Fruit fly (Drosophila melanogaster) whole organism, embryonic: Measurements from ENCODE around the gene Dus1.

Experiments used
- Adf1 ChIP-seq: fragments of 200-800 bp; sonication (Bioruptor generic); IDR thresholded peaks from 2 replicates; pipeline ENCODE4 v1.3.6; 2022; ENCODE audit warnings: missing biosample characterization, missing genetic modification characterization
- B-H1 ChIP-seq: fragments of 200-800 bp; sonication (Bioruptor generic); IDR thresholded peaks from 3 replicates; pipeline ENCODE4 v1.3.6; 2022; ENCODE audit warnings: missing biosample characterization, missing genetic modification characterization
- CG10366 ChIP-seq: fragments of 200-800 bp; sonication (Bioruptor generic); IDR thresholded peaks from 2 replicates; pipeline ENCODE4 v1.3.6; 2022; ENCODE audit warnings: missing biosample characterization, missing genetic modification characterization
- CG11093 ChIP-seq: fragments of 200-800 bp; sonication (Bioruptor generic); IDR thresholded peaks from 3 replicates; pipeline ENCODE4 v1.3.6; 2022; ENCODE audit warnings: missing biosample characterization, missing genetic modification characterization
- CG11247 ChIP-seq: fragments of 200-800 bp; sonication (Bioruptor generic); IDR thresholded peaks from 2 replicates; pipeline ENCODE4 v1.3.6; 2022; ENCODE audit warnings: missing biosample characterization, missing genetic modification characterization
- CG11456 ChIP-seq: fragments of 200-800 bp; sonication (Bioruptor generic); IDR thresholded peaks from 3 replicates; pipeline ENCODE4 v1.3.6; 2022; ENCODE audit warnings: missing biosample characterization, missing genetic modification characterization
- CG11696 ChIP-seq: fragments of 200-800 bp; sonication (Bioruptor generic); IDR thresholded peaks from 2 replicates; pipeline ENCODE4 v1.3.6; 2022; ENCODE audit warnings: missing biosample characterization, missing genetic modification characterization
- CG13296 ChIP-seq: fragments of 200-800 bp; sonication (Bioruptor generic); optimal IDR thresholded peaks from 3 replicates; lab custom pipeline; 2018; ENCODE audit warnings: missing biosample characterization, mild to moderate bottlenecking, missing genetic modification characterization
- CG13624 ChIP-seq: fragments of 200-800 bp; sonication (Bioruptor generic); optimal IDR thresholded peaks from 2 replicates; lab custom pipeline; 2016; ENCODE audit warnings: missing biosample characterization, missing genetic modification characterization
- CG14050 ChIP-seq: fragments of 200-800 bp; sonication (Bioruptor generic); IDR thresholded peaks from 3 replicates; pipeline ENCODE4 v1.3.6; 2022; ENCODE audit warnings: missing biosample characterization, missing genetic modification characterization
- CG1647 ChIP-seq: fragments of 200-800 bp; sonication (Bioruptor generic); optimal IDR thresholded peaks from 3 replicates; lab custom pipeline; 2016; ENCODE audit warnings: missing biosample characterization, missing genetic modification characterization
- CG2116 ChIP-seq: fragments of 200-800 bp; sonication (Bioruptor generic); optimal IDR thresholded peaks from 3 replicates; lab custom pipeline; 2018; ENCODE audit warnings: missing biosample characterization, mild to moderate bottlenecking, missing genetic modification characterization
- CG2202 ChIP-seq: fragments of 200-800 bp; sonication (Bioruptor generic); optimal IDR thresholded peaks from 2 replicates; lab custom pipeline; 2018; ENCODE audit warnings: missing biosample characterization, mild to moderate bottlenecking, missing genetic modification characterization
- CG2875 ChIP-seq: fragments of 200-800 bp; sonication (Bioruptor generic); optimal IDR thresholded peaks from 2 replicates; lab custom pipeline; 2017; ENCODE audit warnings: missing biosample characterization, mild to moderate bottlenecking, missing genetic modification characterization, missing genetic modification reagents
- CG31365 ChIP-seq: fragments of 200-800 bp; sonication (Bioruptor generic); optimal IDR thresholded peaks from 2 replicates; lab custom pipeline; 2018; ENCODE audit warnings: missing biosample characterization, mild to moderate bottlenecking, missing genetic modification characterization
- CG33557 ChIP-seq: fragments of 200-800 bp; sonication (Bioruptor generic); optimal IDR thresholded peaks from 2 replicates; lab custom pipeline; 2019; ENCODE audit warnings: missing biosample characterization, mild to moderate bottlenecking, missing genetic modification characterization, moderate library complexity
- CG34224 ChIP-seq: fragments of 200-800 bp; sonication (Bioruptor generic); IDR thresholded peaks from 3 replicates; pipeline ENCODE4 v1.3.6; 2022; ENCODE audit warnings: missing biosample characterization, missing genetic modification characterization; ENCODE audit not compliant: partially characterized antibody
- CG4360 ChIP-seq: fragments of 200-800 bp; sonication (Bioruptor generic); IDR thresholded peaks from 2 replicates; pipeline ENCODE4 v1.3.6; 2022; ENCODE audit warnings: missing biosample characterization, missing genetic modification characterization
- CG6791 ChIP-seq: fragments of 200-800 bp; sonication (Bioruptor generic); IDR thresholded peaks from 3 replicates; pipeline ENCODE4 v1.3.6; 2022; ENCODE audit warnings: missing biosample characterization, missing genetic modification characterization; ENCODE audit not compliant: partially characterized antibody
- CG8388 ChIP-seq: fragments of 200-800 bp; sonication (Bioruptor generic); optimal IDR thresholded peaks from 2 replicates; lab custom pipeline; 2019; ENCODE audit warnings: missing biosample characterization, mild to moderate bottlenecking, missing genetic modification characterization, moderate library complexity
- H15 ChIP-seq: fragments of 200-800 bp; sonication (Bioruptor generic); IDR thresholded peaks from 3 replicates; pipeline ENCODE4 v1.3.6; 2022; ENCODE audit warnings: missing biosample characterization, missing genetic modification characterization
- Hsf ChIP-seq: fragments of 200-800 bp; sonication (Bioruptor generic); optimal IDR thresholded peaks from 3 replicates; lab custom pipeline; 2016; ENCODE audit warnings: missing biosample characterization, missing genetic modification characterization
- Poxn ChIP-seq: fragments of 200-800 bp; sonication (Bioruptor generic); IDR thresholded peaks from 2 replicates; pipeline ENCODE4 v1.3.6; 2022; ENCODE audit warnings: missing biosample characterization, missing genetic modification characterization
- Rfx ChIP-seq: fragments of 200-800 bp; sonication (Bioruptor generic); IDR thresholded peaks from 2 replicates; pipeline ENCODE4 v1.3.6; 2022; ENCODE audit warnings: missing biosample characterization, missing genetic modification characterization
- Stat92E ChIP-seq, 3 experiments: fragments of >200 bp in 2 of 3; fragments of 200-800 bp in 1 of 3; sonication (Bioruptor generic) in 1 of 3; optimal IDR thresholded peaks; 2 replicates each; lab custom pipeline; 2017 to 2019; ENCODE audit warnings: missing biosample characterization in 3 of 3, missing genetic modification characterization in 3 of 3, mild to moderate bottlenecking in 1 of 3, moderate library complexity in 1 of 3
- al ChIP-seq: fragments of 200-800 bp; sonication (Bioruptor generic); IDR thresholded peaks from 2 replicates; pipeline ENCODE4 v1.3.6; 2022; ENCODE audit warnings: missing biosample characterization, missing genetic modification characterization
- amos ChIP-seq: fragments of 200-800 bp; sonication (Bioruptor generic); IDR thresholded peaks from 2 replicates; pipeline ENCODE4 v1.3.6; 2022; ENCODE audit warnings: missing biosample characterization, missing genetic modification characterization; ENCODE audit not compliant: partially characterized antibody
- aop ChIP-seq: fragments of 200-800 bp; sonication (Bioruptor generic); IDR thresholded peaks from 2 replicates; pipeline ENCODE4 v1.3.6; 2022; ENCODE audit warnings: missing biosample characterization, missing genetic modification characterization
- ara ChIP-seq: fragments of 200-800 bp; sonication (Bioruptor generic); IDR thresholded peaks from 2 replicates; pipeline ENCODE4 v1.3.6; 2022; ENCODE audit warnings: missing biosample characterization, missing genetic modification characterization
- bsh ChIP-seq, 2 experiments: fragments of 200-800 bp; sonication (Bioruptor generic); optimal IDR thresholded peaks; 2 replicates each; lab custom pipeline; 2017 to 2018; ENCODE audit warnings: mild to moderate bottlenecking in 2 of 2, missing biosample characterization in 2 of 2, missing genetic modification characterization in 2 of 2, moderate library complexity in 1 of 2
- cg ChIP-seq: fragments of 200-800 bp; sonication (Bioruptor generic); optimal IDR thresholded peaks from 3 replicates; lab custom pipeline; 2019; ENCODE audit warnings: missing biosample characterization, mild to moderate bottlenecking, missing genetic modification characterization, moderate library complexity
- dati ChIP-seq: fragments of 200-800 bp; sonication (Bioruptor generic); IDR thresholded peaks from 2 replicates; pipeline ENCODE4 v1.3.6; 2022; ENCODE audit warnings: missing biosample characterization, missing genetic modification characterization
- ems ChIP-seq: fragments of 200-800 bp; sonication (Bioruptor generic); optimal IDR thresholded peaks from 3 replicates; lab custom pipeline; 2016; ENCODE audit warnings: missing biosample characterization, missing genetic modification characterization
- fru ChIP-seq: fragments of >200 bp; optimal IDR thresholded peaks from 2 replicates; lab custom pipeline; 2017
- ftz-f1 ChIP-seq: fragments of 200-800 bp; sonication (Bioruptor generic); optimal IDR thresholded peaks from 2 replicates; lab custom pipeline; 2016; ENCODE audit warnings: missing biosample characterization, missing genetic modification characterization
- gem ChIP-seq: fragments of 200-800 bp; sonication (Bioruptor generic); optimal IDR thresholded peaks from 2 replicates; lab custom pipeline; 2019; ENCODE audit warnings: missing biosample characterization, mild to moderate bottlenecking, missing genetic modification characterization, moderate library complexity
- ham ChIP-seq: fragments of 200-800 bp; sonication (Bioruptor generic); IDR thresholded peaks from 2 replicates; pipeline ENCODE4 v1.3.6; 2022; ENCODE audit warnings: missing biosample characterization, missing genetic modification characterization
- lab ChIP-seq: fragments of 200-800 bp; sonication (Bioruptor generic); optimal IDR thresholded peaks from 3 replicates; lab custom pipeline; 2017; ENCODE audit warnings: missing biosample characterization, missing genetic modification characterization, mild to moderate bottlenecking, moderate library complexity, missing genetic modification reagents
- lola ChIP-seq, 3 experiments: fragments of >200 bp in 2 of 3; fragments of 200-800 bp in 1 of 3; sonication (Bioruptor generic) in 1 of 3; optimal IDR thresholded peaks; 2 replicates each; lab custom pipeline; 2017 to 2019; ENCODE audit warnings: missing biosample characterization in 3 of 3, missing genetic modification characterization in 3 of 3, mild to moderate bottlenecking in 1 of 3, moderate library complexity in 1 of 3
- luna ChIP-seq: fragments of 200-800 bp; sonication (Bioruptor generic); optimal IDR thresholded peaks from 2 replicates; lab custom pipeline; 2016; ENCODE audit warnings: missing biosample characterization, missing genetic modification characterization
- nerfin-1 ChIP-seq: fragments of 200-800 bp; sonication (Bioruptor generic); optimal IDR thresholded peaks from 3 replicates; lab custom pipeline; 2019; ENCODE audit warnings: missing biosample characterization, mild to moderate bottlenecking, missing genetic modification characterization, moderate library complexity
- otp ChIP-seq: fragments of 200-800 bp; sonication (Bioruptor generic); IDR thresholded peaks from 3 replicates; pipeline ENCODE4, ENCODE4 v1.3.6; 2022; ENCODE audit warnings: missing biosample characterization, missing genetic modification characterization
- run ChIP-seq: fragments of 200-800 bp; sonication (Bioruptor generic); optimal IDR thresholded peaks from 3 replicates; lab custom pipeline; 2018; ENCODE audit warnings: missing biosample characterization, mild to moderate bottlenecking, missing genetic modification characterization
- sob ChIP-seq: fragments of 200-800 bp; sonication (Bioruptor generic); IDR thresholded peaks from 2 replicates; pipeline ENCODE4 v1.3.6; 2022; ENCODE audit warnings: missing biosample characterization, missing genetic modification characterization
- ssp ChIP-seq: fragments of 200-800 bp; sonication (Bioruptor generic); IDR thresholded peaks from 2 replicates; pipeline ENCODE4 v1.3.6; 2022; ENCODE audit warnings: missing biosample characterization, missing genetic modification characterization
- stc ChIP-seq: fragments of 200-800 bp; sonication (Bioruptor generic); IDR thresholded peaks from 2 replicates; pipeline ENCODE4 v1.3.6; 2022; ENCODE audit warnings: missing biosample characterization, missing genetic modification characterization
- trh ChIP-seq: fragments of 200-800 bp; sonication (Bioruptor generic); optimal IDR thresholded peaks from 2 replicates; lab custom pipeline; 2016; ENCODE audit warnings: missing biosample characterization, missing genetic modification characterization
- ttk ChIP-seq: fragments of 200-800 bp; sonication (Bioruptor generic); IDR thresholded peaks from 2 replicates; pipeline ENCODE4 v2.1.2; 2022; ENCODE audit warnings: missing biosample characterization, missing genetic modification characterization
- vfl ChIP-seq: fragments of 200-800 bp; sonication (Bioruptor generic); optimal IDR thresholded peaks from 2 replicates; lab custom pipeline; 2016; ENCODE audit warnings: missing biosample characterization, missing genetic modification characterization
- zen2 ChIP-seq: fragments of 200-800 bp; sonication (Bioruptor generic); IDR thresholded peaks from 3 replicates; pipeline ENCODE4 v1.3.6; 2022; ENCODE audit warnings: missing biosample characterization, missing genetic modification characterization; ENCODE audit not compliant: partially characterized antibody
- zfh2 ChIP-seq: fragments of 200-800 bp; sonication (Bioruptor generic); optimal IDR thresholded peaks from 2 replicates; lab custom pipeline; 2016; ENCODE audit warnings: missing biosample characterization, missing genetic modification characterization

The Dus1 gene

DNA sequence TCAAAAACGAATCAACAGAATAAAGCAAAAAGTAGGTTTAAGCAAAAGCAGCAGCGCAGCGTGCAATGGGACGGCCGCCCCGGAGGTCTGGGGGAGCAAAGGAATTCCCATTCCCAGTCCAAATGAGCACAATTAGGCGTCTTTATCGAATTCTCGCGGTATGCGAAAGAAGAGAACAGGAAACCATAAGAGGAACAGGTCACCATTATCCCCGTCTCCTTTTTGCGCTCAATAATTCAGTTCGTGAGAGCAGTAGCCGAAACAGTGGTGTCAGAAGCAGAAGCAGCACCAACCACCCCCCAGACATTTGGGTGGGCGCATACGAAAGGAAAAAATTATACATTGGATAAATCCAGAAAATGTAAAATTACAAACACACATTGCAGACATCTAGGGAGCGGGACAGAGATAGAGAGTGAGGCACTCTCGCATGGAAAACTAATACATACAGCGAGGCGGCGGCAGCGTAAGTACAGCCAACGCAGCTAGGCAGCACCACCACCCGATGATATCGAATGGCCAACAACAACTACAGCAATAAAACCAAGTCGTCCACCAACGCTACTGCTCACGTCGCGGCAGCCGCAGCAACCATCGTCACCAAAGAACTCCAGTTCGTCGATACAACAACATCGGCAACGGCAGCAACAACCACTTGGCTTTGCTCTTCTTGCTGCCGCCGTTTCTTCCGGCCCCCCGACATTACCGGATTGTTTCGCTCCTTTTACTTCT lies 47.5 kb downstream of the Dus1 start (continued):
- no peak for TF ChIP-seq ftz-f1 (GFP tag; lab: Kevin White, UChicago)
- TF ChIP-seq CG4360: peak; percentile 98
- no peak for TF ChIP-seq Rfx (GFP tag; lab: Robert Waterston, UW)
- no peak for TF ChIP-seq CG1647 (GFP tag; lab: Kevin White, UChicago)
- no peak for TF ChIP-seq H15
- no peak for TF ChIP-seq stc (GFP tag; lab: Robert Waterston, UW)
- TF ChIP-seq lab (GFP tag; lab: Kevin White, UChicago): no peak
- TF ChIP-seq Adf1 (GFP tag; lab: Robert Waterston, UW): peak; percentile 78
- no peak for TF ChIP-seq lola (GFP tag; optimal IDR thresholded peaks at IDR 0.05; lab: Kevin White, UChicago)
- no peak for TF ChIP-seq CG33557 (GFP tag; lab: Kevin White, UChicago)
- no peak for TF ChIP-seq ara (GFP tag; lab: Robert Waterston, UW)
- no peak for TF ChIP-seq CG31365 (tag; lab: Kevin White, UChicago)
- TF ChIP-seq CG13624 (GFP tag; lab: Kevin White, UChicago): no peak
- no peak for TF ChIP-seq ttk
- TF ChIP-seq dati (GFP tag; lab: Robert Waterston, UW): no peak
- TF ChIP-seq CG6791 (GFP tag; lab: Robert Waterston, UW): no peak
- no peak for TF ChIP-seq CG2202
- no peak for TF ChIP-seq ssp
- peak; percentile 88 for TF ChIP-seq nerfin-1 (tag; lab: Kevin White, UChicago)
- no peak for TF ChIP-seq CG11093 (GFP tag; lab: Robert Waterston, UW)
- no peak for TF ChIP-seq CG10366 (GFP tag; lab: Robert Waterston, UW)
- TF ChIP-seq gem (tag; lab: Kevin White, UChicago): no peak
- peak; percentile 69 for TF ChIP-seq cg (GFP tag; lab: Kevin White, UChicago)
- TF ChIP-seq zfh2: no peak
- TF ChIP-seq CG11247 (GFP tag; lab: Robert Waterston, UW): no peak
- no peak for TF ChIP-seq vfl (GFP tag; lab: Kevin White, UChicago)
- no peak for TF ChIP-seq run (tag; lab: Kevin White, UChicago)
- no peak for TF ChIP-seq fru (lab: Kevin White, UChicago)
- no peak for TF ChIP-seq CG14050 (GFP tag; lab: Robert Waterston, UW)
- TF ChIP-seq al: no peak
- TF ChIP-seq ems: no peak
- TF ChIP-seq CG34224 (GFP tag; lab: Robert Waterston, UW): 0 out of 3 replicates have a peak, but pooled peaks have one; percentile 33
- TF ChIP-seq CG2875 (GFP tag; lab: Kevin White, UChicago): no peak
- no peak for TF ChIP-seq CG13296
- no peak for TF ChIP-seq otp (GFP tag; lab: Robert Waterston, UW)
- no peak for TF ChIP-seq luna (GFP tag; lab: Kevin White, UChicago)
- TF ChIP-seq Poxn: no peak
- peak; percentile 31; the same call in 1 of the 2 replicates for TF ChIP-seq amos (GFP tag; lab: Robert Waterston, UW)
- no peak for TF ChIP-seq zen2 (GFP tag; lab: Robert Waterston, UW)
- no peak for TF ChIP-seq Stat92E (GFP tag; optimal IDR thresholded peaks at IDR 0.05; lab: Kevin White, UChicago)
- TF ChIP-seq CG8388: no peak
- no peak for TF ChIP-seq B-H1 (GFP tag; lab: Robert Waterston, UW)
- TF ChIP-seq CG11456: no peak
- TF ChIP-seq trh (GFP tag; lab: Kevin White, UChicago): no peak
- no peak for TF ChIP-seq CG11696 (GFP tag; lab: Robert Waterston, UW)
- TF ChIP-seq aop (GFP tag; lab: Robert Waterston, UW): no peak
- TF ChIP-seq CG2116: no peak
- no peak for TF ChIP-seq ham
- TF ChIP-seq bsh (GFP tag; optimal IDR thresholded peaks at IDR 0.05; lab: Kevin White, UChicago): no peak
- TF ChIP-seq sob (GFP tag; lab: Robert Waterston, UW): no peak
- TF ChIP-seq Hsf (GFP tag; lab: Kevin White, UChicago): no peak
